Worm (Caenorhabditis elegans) whole organism, L2 larva: ENCODE measurements around the gene R08C7.12.
A peak's percentile ranks its signal among the peaks of the same experiment; 100 is the strongest.

ENCODE experiments used
- ZK546.5 ChIP-seq: sonication (generic microtip); optimal IDR thresholded peaks from 2 replicates; lab custom pipeline; 2017; ENCODE audit warnings: missing biosample characterization, missing genetic modification characterization
- elt-3 ChIP-seq: sonication (generic microtip); optimal IDR thresholded peaks from 2 replicates; lab custom pipeline; 2017; ENCODE audit warnings: missing biosample characterization, missing genetic modification characterization
- gmeb-1 ChIP-seq: fragments of 150-350 bp; optimal IDR thresholded peaks from 2 replicates; lab custom pipeline; 2014; ENCODE audit warnings: missing biosample characterization, missing genetic modification characterization
- nhr-11 ChIP-seq: fragments of 150-350 bp; optimal IDR thresholded peaks from 2 replicates; lab custom pipeline; 2014; ENCODE audit warnings: missing biosample characterization, missing genetic modification characterization
- nhr-12 ChIP-seq: fragments of 150-350 bp; optimal IDR thresholded peaks from 2 replicates; lab custom pipeline; 2014; ENCODE audit warnings: missing biosample characterization, missing genetic modification characterization
- nhr-129 ChIP-seq: fragments of 150-350 bp; optimal IDR thresholded peaks from 2 replicates; lab custom pipeline; 2014; ENCODE audit warnings: missing biosample characterization, missing genetic modification characterization
- snpc-4 ChIP-seq: fragments of 150-350 bp; optimal IDR thresholded peaks from 2 replicates; lab custom pipeline; 2014; ENCODE audit warnings: missing biosample characterization, missing genetic modification characterization
- unc-62 ChIP-seq: fragments of 150-350 bp; optimal IDR thresholded peaks from 2 replicates; lab custom pipeline; 2014; ENCODE audit warnings: missing biosample characterization, missing genetic modification reagents, missing genetic modification characterization

DNA sequence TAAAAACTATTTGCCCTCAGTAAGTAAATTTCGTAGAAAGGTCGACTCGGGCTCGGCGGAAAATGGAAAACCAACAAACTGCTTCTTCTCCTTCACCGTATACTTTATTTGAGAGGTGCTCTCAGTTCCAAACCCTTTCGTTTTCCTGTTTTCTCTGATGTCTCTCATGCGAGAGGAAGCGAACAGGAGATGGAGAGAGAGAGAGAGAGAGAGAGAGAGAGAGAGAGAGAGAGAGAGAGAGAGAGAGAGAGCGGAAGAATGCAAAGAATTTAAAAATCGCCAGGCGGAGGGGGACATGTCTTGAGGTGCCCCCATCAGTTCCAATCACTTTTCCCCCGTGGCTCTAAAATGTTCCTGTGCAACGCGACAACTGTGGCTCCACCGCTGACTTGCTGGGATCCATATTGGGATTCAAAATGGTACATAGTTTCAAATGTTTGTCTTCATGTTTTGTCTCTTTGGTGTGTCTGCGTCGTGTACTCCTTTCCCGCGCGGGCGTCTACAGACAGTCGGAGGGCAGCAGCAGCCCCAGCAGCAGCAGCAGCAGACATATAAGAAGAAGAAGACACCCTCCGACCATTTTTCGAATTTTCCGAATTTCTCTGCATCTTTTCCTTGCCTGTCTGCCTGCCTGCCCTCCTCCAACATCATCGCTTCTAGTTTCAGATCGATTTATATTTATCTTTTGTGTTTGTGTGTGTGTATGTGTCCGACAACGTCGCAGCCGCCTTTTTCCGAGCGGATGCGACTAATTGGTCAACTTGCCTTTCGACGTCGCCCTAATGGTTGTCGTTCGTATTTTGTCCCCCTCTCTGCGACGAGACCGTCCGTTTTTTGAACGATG is 5.0 kb downstream of the R08C7.12 start, which contains the start of gene R08C7.11:
- TF ChIP-seq unc-62 (GFP tag; lab: Kevin White, UChicago) (no peak), snpc-4 (tag; lab: Kevin White, UChicago) (no peak), nhr-12 (tag; lab: Kevin White, UChicago) (no peak), elt-3 (tag; lab: Kevin White, UChicago) (no peak), ZK546.5 (tag; lab: Kevin White, UChicago) (no peak), nhr-129 (peak; percentile 53), gmeb-1 (tag; lab: Kevin White, UChicago) (no peak), nhr-11 (tag; lab: Kevin White, UChicago) (no peak)
